Fruit fly (Drosophila melanogaster): ENCODE data around the gene CG32219.

- TF ChIP-seq tai (GFP tag; optimal IDR thresholded peaks at IDR 0.05) (no peak), jim (GFP tag; optimal IDR thresholded peaks at IDR 0.05) (no peak), dl (GFP tag; optimal IDR thresholded peaks at IDR 0.05; ENCODE audit: insufficient read depth in 1 of 2, partially characterized antibody in 2 of 2) (no peak), Dfd (GFP tag; optimal IDR thresholded peaks at IDR 0.05) (no peak), br (GFP tag; optimal IDR thresholded peaks at IDR 0.05) (no peak), Vsx2 (GFP tag; optimal IDR thresholded peaks at IDR 0.05; ENCODE audit: partially characterized antibody) (no peak), ey (GFP tag; optimal IDR thresholded peaks at IDR 0.05) (no peak), OdsH (GFP tag; optimal IDR thresholded peaks at IDR 0.05) (no peak), Myc (optimal IDR thresholded peaks at IDR 0.05) (no peak), rgr (GFP tag; optimal IDR thresholded peaks at IDR 0.05) (no peak)
Observed at dm6 chr3L:19991120-19991519, 40.2 kb upstream of the CG32219 start, which contains the start of gene fln.

Measured in whole organism, wandering third instar larva.